Worm (Caenorhabditis elegans) whole organism, L4/young adult: ENCODE data around the gene Y69F12A.1.
"Not testable (repeated sequence)": the region's sequence is repeated elsewhere in the genome, so short reads cannot be mapped to it uniquely, and the experiment has no call there.

Experiments
- W03F9.2 ChIP-seq: fragments of 150-350 bp; optimal IDR thresholded peaks from 2 replicates; lab custom pipeline; 2014; ENCODE audit warnings: missing biosample characterization, missing genetic modification characterization
- dao-5 ChIP-seq: sonication (generic microtip); optimal IDR thresholded peaks from 2 replicates; lab custom pipeline; 2016; ENCODE audit warnings: missing genotype, missing genetic modification characterization, moderate library complexity, missing compliant biosample characterization
- him-1 ChIP-seq: sonication (generic microtip); optimal IDR thresholded peaks from 2 replicates; lab custom pipeline; 2016; ENCODE audit warnings: missing genotype, missing genetic modification reagents, missing genetic modification characterization, missing compliant biosample characterization

The Y69F12A.1 gene

ce11 chrIII:7456640-7457039 is at the start of gene Y69F12A.1:
Gene Y69F12A.1, plus strand, starts transcription at chrIII:7456940.
- no peak for TF ChIP-seq him-1 (tag; lab: Kevin White, UChicago)
- TF ChIP-seq dao-5 (tag; lab: Kevin White, UChicago), result no peak
- no peak for TF ChIP-seq W03F9.2 (tag; lab: Kevin White, UChicago)

ce11 chrIII:7453653-7454124 is 3.1 kb upstream of the Y69F12A.1 start, which contains the start of gene alh-12:
Gene alh-12, plus strand, starts transcription at chrIII:7454074.
- TF ChIP-seq dao-5 (tag; lab: Kevin White, UChicago) (no peak), him-1 (tag; lab: Kevin White, UChicago) (no peak), W03F9.2 (tag; lab: Kevin White, UChicago) (no peak)

- TF ChIP-seq W03F9.2 (tag; lab: Kevin White, UChicago), result no peak
Measured at ce11 chrIII:7458846-7459365, 2.2 kb downstream of the Y69F12A.1 start, which contains the start of the genes fipr-19 and fipr-18. Gene fipr-19, minus strand, starts transcription at chrIII:7458946. Gene fipr-18, plus strand, starts transcription at chrIII:7459315.

- TF ChIP-seq him-1 (tag; lab: Kevin White, UChicago), result no peak
- no peak for TF ChIP-seq W03F9.2 (tag; lab: Kevin White, UChicago)
- no peak for TF ChIP-seq dao-5 (tag; lab: Kevin White, UChicago)
Measured at ce11 chrIII:7460018-7460417, 3.3 kb downstream of the Y69F12A.1 start, which contains the start of gene mls-1. Gene mls-1, plus strand, starts transcription at chrIII:7460341.

- TF ChIP-seq dao-5 (tag; lab: Kevin White, UChicago), result no peak
- no peak for TF ChIP-seq him-1 (tag; lab: Kevin White, UChicago)
Measured at ce11 chrIII:7462295-7462694, 5.6 kb downstream of the Y69F12A.1 start, which contains the start of gene fipr-20. Gene fipr-20, minus strand, starts transcription at chrIII:7462395.

- no peak for TF ChIP-seq dao-5 (tag; lab: Kevin White, UChicago)
- TF ChIP-seq W03F9.2 (tag; lab: Kevin White, UChicago), result no peak
- TF ChIP-seq him-1 (tag; lab: Kevin White, UChicago), result no peak
Measured at ce11 chrIII:7463438-7464008, 6.8 kb downstream of the Y69F12A.1 start, which contains the start of gene H14A12.3. Gene H14A12.3, plus strand, starts transcription at chrIII:7463797.

- TF ChIP-seq him-1 (tag; lab: Kevin White, UChicago) (no peak), dao-5 (tag; lab: Kevin White, UChicago) (no peak), W03F9.2 (tag; lab: Kevin White, UChicago) (no peak)
Measured at ce11 chrIII:7465347-7465746, 8.6 kb downstream of the Y69F12A.1 start, which contains the start of gene fum-1. Gene fum-1, plus strand, starts transcription at chrIII:7465605.

ce11 chrIII:7468980-7469379 is 12.2 kb downstream of the Y69F12A.1 start, which contains the start of gene H14A12.5:
Gene H14A12.5, minus strand, starts transcription at chrIII:7469080.
- TF ChIP-seq him-1, dao-5, W03F9.2 (tag; lab: Kevin White, UChicago): not testable (repeated sequence)

ce11 chrIII:7478932-7479331 is 22.2 kb downstream of the Y69F12A.1 start:
- TF ChIP-seq him-1 (tag; lab: Kevin White, UChicago), result no peak
- no peak for TF ChIP-seq dao-5 (tag; lab: Kevin White, UChicago)
- TF ChIP-seq W03F9.2 (tag; lab: Kevin White, UChicago), result no peak

- TF ChIP-seq W03F9.2 (tag; lab: Kevin White, UChicago), result no peak
- no peak for TF ChIP-seq him-1 (tag; lab: Kevin White, UChicago)
- TF ChIP-seq dao-5 (tag; lab: Kevin White, UChicago), result no peak
Measured at ce11 chrIII:7484765-7485164, 28.0 kb downstream of the Y69F12A.1 start.

- no peak for TF ChIP-seq W03F9.2 (tag; lab: Kevin White, UChicago)
- TF ChIP-seq him-1 (tag; lab: Kevin White, UChicago), result no peak
- TF ChIP-seq dao-5 (tag; lab: Kevin White, UChicago), result no peak
Measured at ce11 chrIII:7488303-7488702, 31.6 kb downstream of the Y69F12A.1 start.

ce11 chrIII:7489055-7489534 is 32.4 kb downstream of the Y69F12A.1 start, which contains the start of gene mup-4:
Gene mup-4, minus strand, starts transcription at chrIII:7489105.
- TF ChIP-seq him-1 (tag; lab: Kevin White, UChicago), result no peak
- no peak for TF ChIP-seq W03F9.2 (tag; lab: Kevin White, UChicago)
- TF ChIP-seq dao-5 (tag; lab: Kevin White, UChicago), result no peak

- TF ChIP-seq W03F9.2 (tag; lab: Kevin White, UChicago), result no peak
- no peak for TF ChIP-seq him-1 (tag; lab: Kevin White, UChicago)
- no peak for TF ChIP-seq dao-5 (tag; lab: Kevin White, UChicago)
Measured at ce11 chrIII:7490061-7490460, 33.3 kb downstream of the Y69F12A.1 start.
